Fruit fly (Drosophila melanogaster): Measurements from ENCODE around the gene Lar.

Gene Lar

dm6 chr2L:19758511-19759128 is 172.2 kb downstream of the Lar start, which contains the start of the genes CG10628 and Dus3 (continued):
- TF ChIP-seq CG10321 (GFP tag; IDR thresholded peaks at IDR 0.05) (peak; percentile 67; the same call in 1 of the 2 replicates), Camta (GFP tag; optimal IDR thresholded peaks at IDR 0.05) (peak; percentile 92), chm (GFP tag; IDR thresholded peaks at IDR 0.05) (peak; percentile 87), Sry-β (GFP tag; optimal IDR thresholded peaks at IDR 0.05) (peak; percentile 91), Max (GFP tag; optimal IDR thresholded peaks at IDR 0.05) (peak; percentile 97), BEAF-32 (GFP tag; optimal IDR thresholded peaks at IDR 0.05) (peak; percentile 77), CG17829 (tag; optimal IDR thresholded peaks at IDR 0.05) (peak; percentile 93), CG34224 (GFP tag; IDR thresholded peaks at IDR 0.05; ENCODE audit: partially characterized antibody) (peak; percentile 64; the same call in 2 of the 3 replicates), Atf-2 (GFP tag; optimal IDR thresholded peaks at IDR 0.05) (peak; percentile 84), CG17186 (GFP tag; optimal IDR thresholded peaks at IDR 0.05) (peak; percentile 87), ham (GFP tag; IDR thresholded peaks at IDR 0.05) (peak; percentile 61; the same call in 1 of the 2 replicates), CG15073 (GFP tag; optimal IDR thresholded peaks at IDR 0.05) (no peak), NC2β (GFP tag; optimal IDR thresholded peaks at IDR 0.05) (peak; percentile 90), fd96Cb (tag; optimal IDR thresholded peaks at IDR 0.05) (peak; percentile 89), CG1233 (GFP tag; optimal IDR thresholded peaks at IDR 0.05) (peak; percentile 90), dimm (GFP tag; IDR thresholded peaks at IDR 0.05) (peak; percentile 75), CG7987 (GFP tag; optimal IDR thresholded peaks at IDR 0.05) (peak; percentile 81), unpg (GFP tag; optimal IDR thresholded peaks at IDR 0.05) (peak; percentile 90), dm (GFP tag; optimal IDR thresholded peaks at IDR 0.05) (peak; percentile 97), ranshi (GFP tag; IDR thresholded peaks at IDR 0.05) (peak; percentile 93), Eip74EF (GFP tag; optimal IDR thresholded peaks at IDR 0.05) (peak in 1 of 2 experiments; percentile 78), CG32532 (GFP tag; IDR thresholded peaks at IDR 0.05) (peak; percentile 96), E2f2 (GFP tag; IDR thresholded peaks at IDR 0.05) (peak; percentile 77), CG17361 (GFP tag; IDR thresholded peaks at IDR 0.05) (peak; percentile 93), lbe (GFP tag; optimal IDR thresholded peaks at IDR 0.05) (peak; percentile 59), lov (optimal IDR thresholded peaks at IDR 0.05) (no peak), lov (GFP tag; IDR thresholded peaks at IDR 0.05) (peak; percentile 75; the same call in 2 of the 3 replicates), C15 (GFP tag; IDR thresholded peaks at IDR 0.05) (peak; percentile 88; the same call in 2 of the 3 replicates), Jarid2 (GFP tag; optimal IDR thresholded peaks at IDR 0.05) (peak; percentile 46), cato (GFP tag; optimal IDR thresholded peaks at IDR 0.05; ENCODE audit: borderline replicate concordance) (peak; percentile 80), gt (GFP tag; IDR thresholded peaks at IDR 0.05) (peak; percentile 76), CG16863 (GFP tag; optimal IDR thresholded peaks at IDR 0.05) (peak; percentile 89), fd64A (GFP tag; optimal IDR thresholded peaks at IDR 0.05) (peak; percentile 67), CkIIα-i1 (GFP tag; IDR thresholded peaks at IDR 0.05) (no peak), CG30431 (GFP tag; optimal IDR thresholded peaks at IDR 0.05) (peak; percentile 85), crc (GFP tag; optimal IDR thresholded peaks at IDR 0.05) (peak; percentile 83), hb (GFP tag; IDR thresholded peaks at IDR 0.05; ENCODE audit: partially characterized antibody) (no peak), cad (GFP tag; optimal IDR thresholded peaks at IDR 0.05) (no peak), Hsf (GFP tag; optimal IDR thresholded peaks at IDR 0.05) (peak; percentile 95), CG18011 (GFP tag; optimal IDR thresholded peaks at IDR 0.05) (peak; percentile 80), Stat92E (GFP tag; optimal IDR thresholded peaks at IDR 0.05) (peak in 1 of 3 experiments; percentile 0), ro (GFP tag; IDR thresholded peaks at IDR 0.05) (peak; percentile 49), Hr78 (GFP tag; optimal IDR thresholded peaks at IDR 0.05) (peak in 1 of 2 experiments; percentile 11), GATAe (GFP tag; conservative IDR thresholded peaks at IDR 0.05) (no peak; the same call in 1 of the 2 replicates), Hmr (GFP tag; optimal IDR thresholded peaks at IDR 0.05) (peak; percentile 91), row (GFP tag; IDR thresholded peaks at IDR 0.05) (peak; percentile 97), zfh1 (GFP tag; IDR thresholded peaks at IDR 0.05) (peak; percentile 92), lilli (GFP tag; optimal IDR thresholded peaks at IDR 0.05) (peak; percentile 96), Sin3A (optimal IDR thresholded peaks at IDR 0.05) (peak; percentile 77)

All from whole organism, embryonic.